Worm (Caenorhabditis elegans) whole organism, L4/young adult: ENCODE measurements around the gene nhr-45.

Experiments used
- dao-5 ChIP-seq: sonication (generic microtip); optimal IDR thresholded peaks from 2 replicates; lab custom pipeline; 2016; ENCODE audit warnings: missing genotype, missing genetic modification characterization, moderate library complexity, missing compliant biosample characterization
- him-1 ChIP-seq: sonication (generic microtip); optimal IDR thresholded peaks from 2 replicates; lab custom pipeline; 2016; ENCODE audit warnings: missing genotype, missing genetic modification reagents, missing genetic modification characterization, missing compliant biosample characterization

ce11 chrX:4609635-4610034 lies 50.5 kb downstream of the nhr-45 start:
- no peak for TF ChIP-seq him-1
- no peak for TF ChIP-seq dao-5 (tag; lab: Kevin White, UChicago)
